Fruit fly (Drosophila melanogaster) whole organism, wandering third instar larva: ENCODE data around the gene CG10208.

ENCODE experiments used
- Dfd ChIP-seq: fragments of >200 bp; optimal IDR thresholded peaks from 2 replicates; lab custom pipeline; 2017; ENCODE audit warnings: missing biosample characterization, missing genetic modification characterization
- GATAd ChIP-seq: sonication (Bioruptor generic); optimal IDR thresholded peaks from 2 replicates; lab custom pipeline; 2016; ENCODE audit warnings: missing biosample characterization, missing genetic modification characterization
- Myc ChIP-seq: fragments of >200 bp; optimal IDR thresholded peaks from 2 replicates; lab custom pipeline; 2017
- N ChIP-seq: fragments of >200 bp; optimal IDR thresholded peaks from 2 replicates; lab custom pipeline; 2018; ENCODE audit warnings: missing biosample characterization, missing external identifiers, missing genetic modification characterization
- OdsH ChIP-seq: fragments of 200-800 bp; sonication (Bioruptor generic); optimal IDR thresholded peaks from 2 replicates; lab custom pipeline; 2016; ENCODE audit warnings: missing biosample characterization, mild to moderate bottlenecking, missing genetic modification characterization
- Rel ChIP-seq, 2 experiments: fragments of 200-800 bp; sonication (Bioruptor generic) in 1 of 2; optimal IDR thresholded peaks; 2 replicates in 1 of 2; 3 replicates in 1 of 2; lab custom pipeline; 2016 to 2019; ENCODE audit warnings: mild to moderate bottlenecking in 2 of 2, missing biosample characterization in 2 of 2, missing genetic modification characterization in 2 of 2, moderate library complexity in 1 of 2
- Vsx2 ChIP-seq: fragments of 200-300, 225-300 bp; sonication (Bioruptor generic); optimal IDR thresholded peaks from 2 replicates; lab custom pipeline; 2018; ENCODE audit warnings: missing biosample characterization, missing genetic modification characterization; ENCODE audit not compliant: partially characterized antibody
- dl ChIP-seq, 2 experiments: fragments of 175-275, 200-275 bp in 1 of 2; fragments of 200-275 bp in 1 of 2; sonication (Bioruptor generic); optimal IDR thresholded peaks; lab custom pipeline; 2018; ENCODE audit warnings: mild to moderate bottlenecking in 2 of 2, missing biosample characterization in 2 of 2, missing genetic modification characterization in 2 of 2, moderate library complexity in 2 of 2; ENCODE audit not compliant: partially characterized antibody in 2 of 2, insufficient read depth in 1 of 2
- dmrt93B ChIP-seq: fragments of 200-800 bp; sonication (Bioruptor generic); optimal IDR thresholded peaks from 2 replicates; lab custom pipeline; 2018; ENCODE audit warnings: missing biosample characterization, mild to moderate bottlenecking, missing genetic modification characterization
- fru ChIP-seq: fragments of 200-800 bp; sonication (Bioruptor generic); optimal IDR thresholded peaks from 3 replicates; lab custom pipeline; 2016; ENCODE audit warnings: missing biosample characterization, mild to moderate bottlenecking, missing genetic modification characterization
- lola ChIP-seq: fragments of >200 bp; optimal IDR thresholded peaks from 2 replicates; lab custom pipeline; 2017; ENCODE audit warnings: missing biosample characterization, missing genetic modification characterization
- pan ChIP-seq: fragments of >200 bp; optimal IDR thresholded peaks from 2 replicates; lab custom pipeline; 2017
- tai ChIP-seq: sonication (Bioruptor generic); optimal IDR thresholded peaks from 2 replicates; lab custom pipeline; 2016; ENCODE audit warnings: missing biosample characterization, missing genetic modification characterization
- usp ChIP-seq: fragments of >200 bp; optimal IDR thresholded peaks from 2 replicates; lab custom pipeline; 2017; ENCODE audit warnings: missing biosample characterization, missing genetic modification characterization

- TF ChIP-seq dl (GFP tag; optimal IDR thresholded peaks at IDR 0.05; lab: Kevin White, UChicago; ENCODE audit: insufficient read depth in 1 of 2, partially characterized antibody in 2 of 2) (no peak), fru (GFP tag; lab: Kevin White, UChicago) (peak; percentile 75), GATAd (peak; percentile 22), Myc (peak; percentile 62), usp (GFP tag; lab: Kevin White, UChicago) (no peak), OdsH (GFP tag; lab: Kevin White, UChicago) (peak; percentile 68), Rel (GFP tag; optimal IDR thresholded peaks at IDR 0.05; lab: Kevin White, UChicago) (no peak), Rel (tag; optimal IDR thresholded peaks at IDR 0.05; lab: Kevin White, UChicago) (peak; percentile 95), lola (GFP tag; lab: Kevin White, UChicago) (no peak), Vsx2 (no peak), dmrt93B (GFP tag; lab: Kevin White, UChicago) (peak; percentile 26), tai (GFP tag; lab: Kevin White, UChicago) (no peak), N (GFP tag; lab: Kevin White, UChicago) (no peak), pan (lab: Kevin White, UChicago) (no peak), Dfd (GFP tag; lab: Kevin White, UChicago) (no peak)
These were observed 6.5 kb downstream of the CG10208 start, which contains the start of the genes CG10214 and CG10375 for dm6 chr3R:23767417-23767853.
